Worm (Caenorhabditis elegans) whole organism, L2 larva: ENCODE measurements around the gene fbxa-15.

Experiments used
- R02D3.7 ChIP-seq: fragments of 150-350 bp; optimal IDR thresholded peaks from 2 replicates; lab custom pipeline; 2014; ENCODE audit warnings: missing biosample characterization, missing genetic modification characterization
- ama-1 ChIP-seq: fragments of 150-350 bp; optimal IDR thresholded peaks from 2 replicates; lab custom pipeline; 2018; ENCODE audit warnings: inconsistent platforms
- fos-1 ChIP-seq: fragments of 150-350 bp; optimal IDR thresholded peaks from 2 replicates; lab custom pipeline; 2014; ENCODE audit warnings: missing biosample characterization, missing genetic modification characterization
- lin-13 ChIP-seq: fragments of 150-350 bp; optimal IDR thresholded peaks from 2 replicates; lab custom pipeline; 2014; ENCODE audit warnings: missing biosample characterization, missing genetic modification reagents, missing genetic modification characterization
- lsy-2 ChIP-seq, 2 experiments: fragments of 150-350 bp in 1 of 2; sonication (generic microtip) in 1 of 2; optimal IDR thresholded peaks; 2 replicates each; lab custom pipeline; 2014 to 2017; ENCODE audit warnings: missing biosample characterization in 2 of 2, missing genetic modification characterization in 2 of 2
- nhr-10 ChIP-seq: sonication (generic microtip); optimal IDR thresholded peaks from 2 replicates; lab custom pipeline; 2017; ENCODE audit warnings: missing biosample characterization, missing genetic modification characterization
- nhr-11 ChIP-seq: fragments of 150-350 bp; optimal IDR thresholded peaks from 2 replicates; lab custom pipeline; 2014; ENCODE audit warnings: missing biosample characterization, missing genetic modification characterization
- nhr-12 ChIP-seq: fragments of 150-350 bp; optimal IDR thresholded peaks from 2 replicates; lab custom pipeline; 2014; ENCODE audit warnings: missing biosample characterization, missing genetic modification characterization
- sem-4 ChIP-seq: fragments of 150-350 bp; optimal IDR thresholded peaks from 2 replicates; lab custom pipeline; 2014; ENCODE audit warnings: missing biosample characterization, missing genetic modification reagents, missing genetic modification characterization
- unc-62 ChIP-seq: fragments of 150-350 bp; optimal IDR thresholded peaks from 2 replicates; lab custom pipeline; 2014; ENCODE audit warnings: missing biosample characterization, missing genetic modification reagents, missing genetic modification characterization

- no peak for TF ChIP-seq nhr-11 (tag; lab: Kevin White, UChicago)
- TF ChIP-seq R02D3.7 (tag; lab: Kevin White, UChicago), result no peak
- TF ChIP-seq ama-1, result no peak
- no peak for TF ChIP-seq sem-4 (tag; lab: Kevin White, UChicago)
- TF ChIP-seq lsy-2 (tag; optimal IDR thresholded peaks at IDR 0.05; lab: Kevin White, UChicago), result no peak
- TF ChIP-seq unc-62 (GFP tag; lab: Kevin White, UChicago), result no peak
- no peak for TF ChIP-seq nhr-10 (tag; lab: Kevin White, UChicago)
- TF ChIP-seq lin-13, result no peak
- TF ChIP-seq fos-1, result peak; percentile 20
- no peak for TF ChIP-seq nhr-12 (tag; lab: Kevin White, UChicago)
Observed at ce11 chrIII:1284584-1285046, 36.8 kb downstream of the fbxa-15 start, which contains the start of gene fbxa-37.
